Fruit fly (Drosophila melanogaster) whole organism, prepupa: ENCODE data around the gene MME1.

ENCODE experiments used
- CG7368 ChIP-seq: fragments of 200-800 bp; sonication (Bioruptor generic); optimal IDR thresholded peaks from 3 replicates; lab custom pipeline; 2016; ENCODE audit warnings: missing biosample characterization, missing genetic modification characterization
- CG8119 ChIP-seq: fragments of 200-800 bp; sonication (Bioruptor generic); IDR thresholded peaks from 3 replicates; pipeline ENCODE4 v1.3.6; 2022; ENCODE audit warnings: missing biosample characterization, missing genetic modification characterization
- Gug ChIP-seq: fragments of 200-800 bp; sonication (Bioruptor generic); IDR thresholded peaks from 2 replicates; pipeline ENCODE4 v1.3.6; 2022; ENCODE audit warnings: missing biosample characterization, missing genetic modification characterization
- Sox14 ChIP-seq: fragments of 200-800 bp; sonication (Bioruptor generic); optimal IDR thresholded peaks from 3 replicates; lab custom pipeline; 2016; ENCODE audit warnings: missing biosample characterization, missing genetic modification characterization

DNA sequence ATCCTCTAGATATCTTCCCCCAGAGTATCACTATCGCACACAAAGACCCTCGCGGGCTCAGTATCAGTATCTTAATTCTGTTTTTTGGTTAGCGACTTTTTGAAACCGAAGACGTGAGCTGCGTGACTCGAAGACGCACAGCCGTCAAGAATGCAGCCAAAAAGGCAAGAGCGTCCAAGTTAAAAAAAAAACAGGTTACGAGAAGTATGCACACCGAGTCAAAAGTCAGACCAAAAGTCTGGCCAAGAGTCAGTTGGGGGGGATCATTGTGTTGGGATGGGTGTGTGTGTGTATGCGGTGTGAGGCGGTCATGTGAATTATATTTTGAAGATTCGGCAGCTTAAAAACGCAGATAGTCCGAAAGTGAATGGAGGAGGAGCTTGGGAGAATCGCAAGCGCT lies 21.8 kb upstream of the MME1 start:
- TF ChIP-seq CG7368 (GFP tag; lab: Kevin White, UChicago) (no peak), Sox14 (GFP tag; lab: Kevin White, UChicago) (no peak), Gug (GFP tag; lab: Robert Waterston, UW) (no peak), CG8119 (GFP tag; lab: Robert Waterston, UW) (no peak)
